Fruit fly (Drosophila melanogaster) whole organism, embryonic: Measurements from ENCODE around the gene ninaC.

Experiments used
- Asciz ChIP-seq: fragments of 200-800 bp; sonication (Bioruptor generic); optimal IDR thresholded peaks from 2 replicates; lab custom pipeline; 2017; ENCODE audit warnings: missing biosample characterization, mild to moderate bottlenecking, missing genetic modification characterization, missing genetic modification reagents
- BEAF-32 ChIP-seq: fragments of 200-800 bp; sonication (Bioruptor generic); optimal IDR thresholded peaks from 3 replicates; lab custom pipeline; 2017; ENCODE audit warnings: missing biosample characterization, missing genetic modification characterization, mild to moderate bottlenecking, moderate library complexity, missing genetic modification reagents
- C15 ChIP-seq: fragments of 200-800 bp; sonication (Bioruptor generic); IDR thresholded peaks from 3 replicates; pipeline ENCODE4 v1.3.6; 2022; ENCODE audit warnings: missing biosample characterization, missing genetic modification characterization
- CG10543 ChIP-seq: fragments of 200-800 bp; sonication (Bioruptor generic); optimal IDR thresholded peaks from 3 replicates; lab custom pipeline; 2017; ENCODE audit warnings: missing biosample characterization, mild to moderate bottlenecking, missing genetic modification characterization, moderate library complexity
- CG12071 ChIP-seq: fragments of 200-800 bp; sonication (Bioruptor generic); optimal IDR thresholded peaks from 3 replicates; lab custom pipeline; 2018; ENCODE audit warnings: missing biosample characterization, mild to moderate bottlenecking, missing genetic modification characterization
- CG12299 ChIP-seq: fragments of 200-800 bp; sonication (Bioruptor generic); optimal IDR thresholded peaks from 2 replicates; lab custom pipeline; 2018; ENCODE audit warnings: missing biosample characterization, mild to moderate bottlenecking, missing genetic modification characterization
- CG1233 ChIP-seq: fragments of 200-800 bp; sonication (Bioruptor generic); optimal IDR thresholded peaks from 4 replicates; lab custom pipeline; 2018; ENCODE audit warnings: missing biosample characterization, mild to moderate bottlenecking, missing genetic modification characterization
- CG12769 ChIP-seq: fragments of 200-800 bp; sonication (Bioruptor generic); optimal IDR thresholded peaks from 2 replicates; lab custom pipeline; 2019; ENCODE audit warnings: missing biosample characterization, mild to moderate bottlenecking, missing genetic modification characterization, moderate library complexity
- CG16863 ChIP-seq: fragments of 200-800 bp; sonication (Bioruptor generic); optimal IDR thresholded peaks from 3 replicates; lab custom pipeline; 2016; ENCODE audit warnings: missing biosample characterization, missing genetic modification characterization
- CG17328 ChIP-seq: fragments of 200-800 bp; sonication (Bioruptor generic); IDR thresholded peaks from 2 replicates; pipeline ENCODE4 v1.3.6; 2022; ENCODE audit warnings: missing biosample characterization, missing genetic modification characterization
- CG17829 ChIP-seq: fragments of 200-800 bp; optimal IDR thresholded peaks from 2 replicates; lab custom pipeline; 2019; ENCODE audit warnings: missing biosample characterization, mild to moderate bottlenecking, missing genetic modification characterization, moderate library complexity
- CG2875 ChIP-seq: fragments of 200-800 bp; sonication (Bioruptor generic); optimal IDR thresholded peaks from 2 replicates; lab custom pipeline; 2017; ENCODE audit warnings: missing biosample characterization, mild to moderate bottlenecking, missing genetic modification characterization, missing genetic modification reagents
- CG30403 ChIP-seq: fragments of 200-800 bp; sonication (Bioruptor generic); optimal IDR thresholded peaks from 3 replicates; lab custom pipeline; 2016; ENCODE audit warnings: missing biosample characterization, missing genetic modification characterization
- CG34422 ChIP-seq: fragments of 200-800 bp; sonication (Bioruptor generic); IDR thresholded peaks from 3 replicates; pipeline ENCODE4 v1.3.6; 2022; ENCODE audit warnings: missing biosample characterization, missing genetic modification characterization
- CG6813 ChIP-seq: fragments of 200-800 bp; sonication (Bioruptor generic); optimal IDR thresholded peaks from 2 replicates; lab custom pipeline; 2017; ENCODE audit warnings: missing biosample characterization, missing genetic modification characterization, mild to moderate bottlenecking, moderate library complexity, missing genetic modification reagents
- CG7357 ChIP-seq: fragments of 200-800 bp; sonication (Bioruptor generic); IDR thresholded peaks from 3 replicates; pipeline ENCODE4 v1.3.6; 2022; ENCODE audit warnings: missing biosample characterization, missing genetic modification characterization
- CG7372 ChIP-seq: fragments of 200-800 bp; sonication (Bioruptor generic); IDR thresholded peaks from 2 replicates; pipeline ENCODE4 v1.3.6; 2022; ENCODE audit warnings: missing biosample characterization, missing genetic modification characterization
- CG7987 ChIP-seq: fragments of 200-800 bp; sonication (Bioruptor generic); optimal IDR thresholded peaks from 2 replicates; lab custom pipeline; 2018; ENCODE audit warnings: missing biosample characterization, mild to moderate bottlenecking, missing genetic modification characterization, moderate library complexity
- Chrac-16 ChIP-seq: fragments of 200-800 bp; sonication (Bioruptor generic); optimal IDR thresholded peaks from 3 replicates; lab custom pipeline; 2016; ENCODE audit warnings: missing biosample characterization, missing genetic modification characterization
- D19A ChIP-seq: fragments of 200-800 bp; optimal IDR thresholded peaks from 3 replicates; lab custom pipeline; 2019; ENCODE audit warnings: missing biosample characterization, mild to moderate bottlenecking, missing genetic modification characterization, moderate library complexity
- ERR ChIP-seq: fragments of 200-800 bp; sonication (Bioruptor generic); optimal IDR thresholded peaks from 2 replicates; lab custom pipeline; 2016; ENCODE audit warnings: missing biosample characterization, missing genetic modification characterization
- HHEX ChIP-seq: fragments of 200-800 bp; sonication (Bioruptor generic); optimal IDR thresholded peaks from 3 replicates; lab custom pipeline; 2017; ENCODE audit warnings: missing biosample characterization, mild to moderate bottlenecking, missing genetic modification characterization, missing genetic modification reagents
- HLH3B ChIP-seq: fragments of 200-800 bp; sonication (Bioruptor generic); IDR thresholded peaks from 2 replicates; pipeline ENCODE4 v1.3.6; 2022; ENCODE audit warnings: missing biosample characterization, missing genetic modification characterization
- MESR4 ChIP-seq: fragments of 200-800 bp; sonication (Bioruptor generic); optimal IDR thresholded peaks from 2 replicates; lab custom pipeline; 2018; ENCODE audit warnings: missing biosample characterization, mild to moderate bottlenecking, missing genetic modification characterization, moderate library complexity
- NC2α ChIP-seq: fragments of 200-800 bp; sonication (Bioruptor generic); optimal IDR thresholded peaks from 2 replicates; lab custom pipeline; 2016; ENCODE audit warnings: missing biosample characterization, missing genetic modification characterization
- Rfx ChIP-seq: fragments of 200-800 bp; sonication (Bioruptor generic); IDR thresholded peaks from 2 replicates; pipeline ENCODE4 v1.3.6; 2022; ENCODE audit warnings: missing biosample characterization, missing genetic modification characterization
- Rx ChIP-seq: fragments of 200-800 bp; sonication (Bioruptor generic); IDR thresholded peaks from 2 replicates; pipeline ENCODE4 v1.3.6; 2022; ENCODE audit warnings: missing biosample characterization, missing genetic modification characterization
- Xrp1 ChIP-seq: fragments of 200-800 bp; sonication (Bioruptor generic); IDR thresholded peaks from 2 replicates; pipeline ENCODE4 v1.3.6; 2022; ENCODE audit warnings: missing biosample characterization, missing genetic modification characterization
- ap ChIP-seq: fragments of 200-800 bp; sonication (Bioruptor generic); IDR thresholded peaks from 2 replicates; pipeline ENCODE4 v1.3.6; 2022; ENCODE audit warnings: missing biosample characterization, missing genetic modification characterization
- bsh ChIP-seq, 2 experiments: fragments of 200-800 bp; sonication (Bioruptor generic); optimal IDR thresholded peaks; 2 replicates each; lab custom pipeline; 2017 to 2018; ENCODE audit warnings: mild to moderate bottlenecking in 2 of 2, missing biosample characterization in 2 of 2, missing genetic modification characterization in 2 of 2, moderate library complexity in 1 of 2
- chinmo ChIP-seq: fragments of 200-800 bp; sonication (Bioruptor generic); IDR thresholded peaks from 4 replicates; pipeline ENCODE4 v1.3.6; 2022; ENCODE audit warnings: missing biosample characterization, missing genetic modification characterization; ENCODE audit not compliant: partially characterized antibody
- crol ChIP-seq: fragments of 200-800 bp; sonication (Bioruptor generic); IDR thresholded peaks from 2 replicates; pipeline ENCODE4 v1.3.6; 2022; ENCODE audit warnings: missing biosample characterization, missing genetic modification characterization
- dm ChIP-seq: fragments of 200-800 bp; sonication (Bioruptor generic); optimal IDR thresholded peaks from 3 replicates; lab custom pipeline; 2016; ENCODE audit warnings: missing biosample characterization, missing genetic modification characterization
- dysf ChIP-seq: fragments of 200-800 bp; sonication (Bioruptor generic); IDR thresholded peaks from 3 replicates; pipeline ENCODE4 v1.3.6; 2022; ENCODE audit warnings: missing biosample characterization, missing genetic modification characterization
- ewg ChIP-seq: fragments of 200-800 bp; sonication (Bioruptor generic); optimal IDR thresholded peaks from 3 replicates; lab custom pipeline; 2017; ENCODE audit warnings: mild to moderate bottlenecking, missing biosample characterization, missing genetic modification reagents, missing genetic modification characterization
- fd96Cb ChIP-seq: fragments of 200-800 bp; sonication (Bioruptor generic); optimal IDR thresholded peaks from 2 replicates; lab custom pipeline; 2018; ENCODE audit warnings: missing biosample characterization, mild to moderate bottlenecking, missing genetic modification characterization, moderate library complexity
- gem ChIP-seq: fragments of 200-800 bp; sonication (Bioruptor generic); optimal IDR thresholded peaks from 2 replicates; lab custom pipeline; 2019; ENCODE audit warnings: missing biosample characterization, mild to moderate bottlenecking, missing genetic modification characterization, moderate library complexity
- ind ChIP-seq: fragments of 200-800 bp; sonication (Bioruptor generic); optimal IDR thresholded peaks from 3 replicates; lab custom pipeline; 2016; ENCODE audit warnings: missing biosample characterization, missing genetic modification characterization
- nerfin-1 ChIP-seq: fragments of 200-800 bp; sonication (Bioruptor generic); optimal IDR thresholded peaks from 3 replicates; lab custom pipeline; 2019; ENCODE audit warnings: missing biosample characterization, mild to moderate bottlenecking, missing genetic modification characterization, moderate library complexity
- phol ChIP-seq: fragments of 200-800 bp; sonication (Bioruptor generic); optimal IDR thresholded peaks from 3 replicates; lab custom pipeline; 2018; ENCODE audit warnings: missing biosample characterization, mild to moderate bottlenecking, missing genetic modification characterization, moderate library complexity
- row ChIP-seq: fragments of 200-800 bp; sonication (Bioruptor generic); IDR thresholded peaks from 3 replicates; pipeline ENCODE4 v1.3.6; 2022; ENCODE audit warnings: missing biosample characterization, missing genetic modification characterization
- sd ChIP-seq: fragments of 200-800 bp; sonication (Bioruptor generic); optimal IDR thresholded peaks from 3 replicates; lab custom pipeline; 2018; ENCODE audit warnings: missing biosample characterization, mild to moderate bottlenecking, missing genetic modification characterization, moderate library complexity
- sens ChIP-seq: fragments of 200-800 bp; sonication (Bioruptor generic); peaks from one replicate; lab custom pipeline; 2016; ENCODE audit warnings: missing biosample characterization, missing genetic modification characterization
- sob ChIP-seq: fragments of 200-800 bp; sonication (Bioruptor generic); IDR thresholded peaks from 2 replicates; pipeline ENCODE4 v1.3.6; 2022; ENCODE audit warnings: missing biosample characterization, missing genetic modification characterization
- stc ChIP-seq: fragments of 200-800 bp; sonication (Bioruptor generic); IDR thresholded peaks from 2 replicates; pipeline ENCODE4 v1.3.6; 2022; ENCODE audit warnings: missing biosample characterization, missing genetic modification characterization
- tin ChIP-seq: fragments of 200-800 bp; sonication (Bioruptor generic); optimal IDR thresholded peaks from 3 replicates; lab custom pipeline; 2016; ENCODE audit warnings: missing biosample characterization, missing genetic modification characterization
- vvl ChIP-seq: fragments of 200-800 bp; sonication (Bioruptor generic); IDR thresholded peaks from 2 replicates; pipeline ENCODE4 v1.3.6; 2022; ENCODE audit warnings: missing biosample characterization, missing genetic modification characterization
- wor ChIP-seq: fragments of 200-800 bp; sonication (Bioruptor generic); IDR thresholded peaks from 2 replicates; pipeline ENCODE4 v1.3.6; 2022; ENCODE audit warnings: missing biosample characterization, missing genetic modification characterization

ninaC gene

DNA sequence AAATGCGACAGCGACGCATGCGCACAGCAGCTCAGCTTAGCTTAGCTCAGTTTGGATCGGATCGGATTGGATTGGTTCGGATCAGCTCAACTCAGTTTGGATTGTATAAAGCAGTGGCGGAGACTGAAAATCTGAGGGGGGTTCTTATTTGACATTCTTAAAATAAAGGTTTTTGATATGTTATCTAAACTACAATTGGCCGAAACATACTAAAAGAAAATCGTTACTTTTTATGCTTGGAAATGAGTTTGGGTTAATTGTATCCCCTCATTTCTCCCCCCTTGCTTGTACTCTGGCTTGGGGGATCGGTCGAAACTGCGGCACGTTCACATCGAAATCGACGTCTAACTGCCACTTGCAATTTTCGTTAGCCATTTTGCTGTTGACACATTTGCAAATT, 1.3 kb upstream of the ninaC start (continued):
- TF ChIP-seq ERR (GFP tag; lab: Kevin White, UChicago) (no peak), phol (peak; percentile 37), fd96Cb (peak; percentile 3), CG17829 (tag; lab: Kevin White, UChicago) (peak; percentile 8), Chrac-16 (GFP tag; lab: Kevin White, UChicago) (peak; percentile 7), CG10543 (GFP tag; lab: Kevin White, UChicago) (no peak), CG12769 (tag; lab: Kevin White, UChicago) (no peak), ind (GFP tag; lab: Kevin White, UChicago) (peak; percentile 23), ewg (GFP tag; lab: Kevin White, UChicago) (peak; percentile 6), dm (GFP tag; lab: Kevin White, UChicago) (no peak), vvl (GFP tag; lab: Robert Waterston, UW) (peak; percentile 82), nerfin-1 (tag; lab: Kevin White, UChicago) (no peak), BEAF-32 (GFP tag; lab: Kevin White, UChicago) (no peak), stc (peak; percentile 45; the same call in 1 of the 2 replicates), CG17328 (GFP tag; lab: Robert Waterston, UW) (peak; percentile 51), CG30403 (GFP tag; lab: Kevin White, UChicago) (peak; percentile 2), Xrp1 (GFP tag; lab: Robert Waterston, UW) (peak; percentile 62; the same call in 1 of the 2 replicates), dysf (GFP tag; lab: Robert Waterston, UW) (peak; percentile 55; the same call in 2 of the 3 replicates), C15 (GFP tag; lab: Robert Waterston, UW) (0 out of 3 replicates have a peak, but pooled peaks have one; percentile 33), sob (GFP tag; lab: Robert Waterston, UW) (peak; percentile 43; the same call in 1 of the 2 replicates), Rfx (GFP tag; lab: Robert Waterston, UW) (peak; percentile 49), ap (GFP tag; lab: Robert Waterston, UW) (peak; percentile 55), HLH3B (GFP tag; lab: Robert Waterston, UW) (peak; percentile 75), tin (peak; percentile 6), wor (GFP tag; lab: Robert Waterston, UW) (0 out of 2 replicates have a peak, but pooled peaks have one; percentile 11), NC2α (GFP tag; lab: Kevin White, UChicago) (no peak), Rx (peak; percentile 33; the same call in 1 of the 2 replicates), gem (peak; percentile 63), CG7372 (GFP tag; lab: Robert Waterston, UW) (peak; percentile 35; the same call in 1 of the 2 replicates), crol (no peak), CG12299 (tag; lab: Kevin White, UChicago) (no peak), CG7357 (GFP tag; lab: Robert Waterston, UW) (0 out of 3 replicates have a peak, but pooled peaks have one; percentile 10), sd (tag; lab: Kevin White, UChicago) (no peak), sens (GFP tag; lab: Kevin White, UChicago) (peak; percentile 80), MESR4 (GFP tag; lab: Kevin White, UChicago) (no peak), CG16863 (GFP tag; lab: Kevin White, UChicago) (peak; percentile 5)

DNA sequence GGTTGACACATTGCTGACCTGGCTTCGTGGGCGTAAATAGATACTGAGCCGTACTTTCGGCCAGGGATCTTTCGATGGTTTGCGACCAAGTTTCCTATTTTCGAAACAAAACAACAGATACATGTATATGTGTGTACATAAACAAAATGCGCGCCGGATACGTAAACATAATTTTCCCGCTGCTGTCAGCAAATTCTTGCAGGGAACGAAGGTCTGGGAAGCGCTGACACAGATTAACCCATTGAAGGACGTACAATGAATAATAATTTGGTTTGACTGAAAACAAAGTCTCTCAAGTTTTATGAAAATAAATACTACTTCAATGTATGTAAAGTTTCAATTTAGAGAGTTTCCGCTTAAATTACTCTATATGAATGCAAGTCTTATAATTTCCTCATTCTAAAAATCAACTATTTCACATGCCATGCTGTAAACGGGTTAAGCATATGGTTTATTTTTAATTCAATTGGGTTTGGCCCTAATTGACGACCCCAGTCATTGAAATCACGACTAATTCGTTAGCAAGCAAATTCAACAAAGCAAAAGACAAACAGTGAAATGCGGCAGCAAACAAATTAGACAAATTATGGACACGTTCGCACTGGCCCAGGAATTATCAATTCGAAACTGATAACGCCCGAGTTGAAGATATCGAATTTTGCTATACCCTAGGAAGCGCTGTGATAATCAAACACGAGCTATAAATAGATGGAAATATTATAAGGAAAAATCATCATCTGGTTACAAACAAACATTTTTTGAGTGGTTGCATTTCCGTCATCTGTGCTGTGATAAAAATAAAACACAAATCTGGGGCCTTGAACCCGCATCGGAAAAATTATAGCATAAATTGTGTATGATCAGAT, 9.3 kb downstream of the ninaC start:
- TF ChIP-seq CG7357 (GFP tag; lab: Robert Waterston, UW), result 0 out of 3 replicates have a peak, but pooled peaks have one; percentile 27
- peak in 1 of 2 experiments; percentile 22 for TF ChIP-seq bsh (GFP tag; optimal IDR thresholded peaks at IDR 0.05; lab: Kevin White, UChicago)
- peak; percentile 3; the same call in 1 of the 2 replicates for TF ChIP-seq ap (GFP tag; lab: Robert Waterston, UW)
- TF ChIP-seq CG12071 (GFP tag; lab: Kevin White, UChicago), result peak; percentile 42
- peak; percentile 35 for TF ChIP-seq Asciz (GFP tag; lab: Kevin White, UChicago)
- TF ChIP-seq CG1233 (GFP tag; lab: Kevin White, UChicago), result no peak
- TF ChIP-seq CG7987 (GFP tag; lab: Kevin White, UChicago), result peak; percentile 10
- peak; percentile 24 for TF ChIP-seq CG2875 (GFP tag; lab: Kevin White, UChicago)
- TF ChIP-seq row (GFP tag; lab: Robert Waterston, UW), result peak; percentile 51; the same call in 2 of the 3 replicates
- TF ChIP-seq Xrp1 (GFP tag; lab: Robert Waterston, UW), result peak; percentile 13; the same call in 1 of the 2 replicates
- TF ChIP-seq HHEX, result peak; percentile 34
- TF ChIP-seq CG6813, result peak; percentile 17
- 0 out of 3 replicates have a peak, but pooled peaks have one; percentile 26 for TF ChIP-seq CG34422 (GFP tag; lab: Robert Waterston, UW)
- TF ChIP-seq D19A (tag; lab: Kevin White, UChicago), result peak; percentile 47
- 0 out of 4 replicates have a peak, but pooled peaks have one; percentile 30 for TF ChIP-seq chinmo (GFP tag; lab: Robert Waterston, UW)
